Worm (Caenorhabditis elegans): ENCODE measurements around the gene K07E3.9.

ce11 chrX:8089916-8090315 lies 18.1 kb upstream of the K07E3.9 start:
- TF ChIP-seq unc-86 (tag; optimal IDR thresholded peaks at IDR 0.05) (no peak), tbx-2 (tag; optimal IDR thresholded peaks at IDR 0.05) (no peak), ama-1 (optimal IDR thresholded peaks at IDR 0.05) (no peak), ahr-1 (tag; optimal IDR thresholded peaks at IDR 0.05) (no peak), ttx-3 (tag; optimal IDR thresholded peaks at IDR 0.05) (no peak)

Measured in whole organism, late embryonic.